Fruit fly (Drosophila melanogaster) whole organism: ENCODE measurements around the gene mthl2.

Source experiments
- Dll ChIP-seq: fragments of >200 bp; optimal IDR thresholded peaks from 2 replicates; lab custom pipeline; 2017
- EcR ChIP-seq, 2 experiments: fragments of >200 bp; optimal IDR thresholded peaks; 2 replicates each; lab custom pipeline; 2017; ENCODE audit warnings: missing biosample characterization in 2 of 2, missing genetic modification characterization in 2 of 2, missing genetic modification reagents in 2 of 2
- pan ChIP-seq: fragments of >200 bp; optimal IDR thresholded peaks from 2 replicates; lab custom pipeline; 2017
- psq ChIP-seq: fragments of >200 bp; optimal IDR thresholded peaks from 2 replicates; lab custom pipeline; 2017
- usp ChIP-seq: fragments of >200 bp; optimal IDR thresholded peaks from 2 replicates; lab custom pipeline; 2017; ENCODE audit warnings: missing biosample characterization, missing genetic modification characterization, mixed read lengths

DNA sequence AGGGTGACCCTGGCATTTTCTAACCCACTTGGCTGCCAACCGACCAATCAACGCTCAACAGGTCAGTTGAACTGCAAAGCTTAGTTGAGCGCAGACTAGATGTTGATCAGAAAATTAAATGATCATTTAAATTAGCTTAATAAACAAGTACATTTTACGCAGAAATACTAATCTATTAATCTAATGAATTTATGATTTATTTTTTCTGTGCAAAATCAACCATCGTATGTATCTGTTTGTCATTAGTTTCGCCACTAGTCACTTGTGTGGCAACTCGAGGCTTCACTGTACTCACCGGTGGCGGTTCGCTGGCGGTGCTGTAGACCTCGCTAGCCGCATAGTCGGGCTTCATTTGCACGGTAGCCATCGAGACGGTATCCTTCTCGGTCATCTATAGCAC is 28.0 kb upstream of the mthl2 start:
- no peak for TF ChIP-seq pan
- no peak for TF ChIP-seq psq (lab: Kevin White, UChicago)
- no peak for TF ChIP-seq EcR (GFP tag; optimal IDR thresholded peaks at IDR 0.05; lab: Kevin White, UChicago)
- TF ChIP-seq Dll, result no peak
- no peak for TF ChIP-seq usp (GFP tag; lab: Kevin White, UChicago)
